Worm (Caenorhabditis elegans) whole organism, L4/young adult: ENCODE data around the gene ntp-1.

Source experiments
- W03F9.2 ChIP-seq: fragments of 150-350 bp; optimal IDR thresholded peaks from 2 replicates; lab custom pipeline; 2014; ENCODE audit warnings: missing biosample characterization, missing genetic modification characterization
- dao-5 ChIP-seq: sonication (generic microtip); optimal IDR thresholded peaks from 2 replicates; lab custom pipeline; 2016; ENCODE audit warnings: missing genotype, missing genetic modification characterization, moderate library complexity, missing compliant biosample characterization
- him-1 ChIP-seq: sonication (generic microtip); optimal IDR thresholded peaks from 2 replicates; lab custom pipeline; 2016; ENCODE audit warnings: missing genotype, missing genetic modification reagents, missing genetic modification characterization, missing compliant biosample characterization

ce11 chrIV:7838426-7838825 is 43.8 kb upstream of the ntp-1 start, which contains the start of gene C06A6.7:
- TF ChIP-seq him-1 (tag; lab: Kevin White, UChicago) (no peak), dao-5 (no peak), W03F9.2 (no peak)
